Worm (Caenorhabditis elegans) whole organism, young adult: ENCODE measurements around the gene ttyh-1.

ENCODE experiments used
- F23B12.7 ChIP-seq: sonication (generic microtip); optimal IDR thresholded peaks from 2 replicates; lab custom pipeline; 2017; ENCODE audit warnings: missing genetic modification characterization, mild to moderate bottlenecking, missing compliant biosample characterization, antibody characterized with exemption, moderate library complexity; ENCODE audit not compliant: insufficient read depth
- F33H1.4 ChIP-seq: fragments of 200-800 bp; sonication (Bioruptor generic); IDR thresholded peaks from 2 replicates; pipeline ENCODE4 v1.3.6; 2022; ENCODE audit warnings: missing genetic modification reagents, missing genetic modification characterization, missing compliant biosample characterization
- F49E8.2 ChIP-seq: sonication (generic microtip); optimal IDR thresholded peaks from 3 replicates; lab custom pipeline; 2017; ENCODE audit warnings: missing genetic modification characterization, mild to moderate bottlenecking, missing compliant biosample characterization, antibody characterized with exemption, moderate library complexity; ENCODE audit not compliant: insufficient read depth
- F52B5.7 ChIP-seq: sonication (generic microtip); optimal IDR thresholded peaks from 2 replicates; lab custom pipeline; 2016; ENCODE audit warnings: mild to moderate bottlenecking, missing genetic modification characterization, missing compliant biosample characterization
- F57C9.4 ChIP-seq: sonication (generic microtip); optimal IDR thresholded peaks from 2 replicates; lab custom pipeline; 2017; ENCODE audit warnings: mild to moderate bottlenecking, missing genetic modification characterization, missing compliant biosample characterization
- ets-4 ChIP-seq: fragments of 200-800 bp; sonication (Bioruptor generic); optimal IDR thresholded peaks from 2 replicates; lab custom pipeline; 2018; ENCODE audit warnings: mild to moderate bottlenecking, missing genetic modification characterization, missing compliant biosample characterization
- fkh-3 ChIP-seq: sonication (generic microtip); optimal IDR thresholded peaks from 2 replicates; lab custom pipeline; 2016; ENCODE audit warnings: mild to moderate bottlenecking, missing genetic modification characterization, missing compliant biosample characterization
- lin-54 ChIP-seq: fragments of 200-800 bp; sonication (Bioruptor generic); optimal IDR thresholded peaks from 2 replicates; lab custom pipeline; 2018; ENCODE audit warnings: mild to moderate bottlenecking, missing genetic modification characterization, missing compliant biosample characterization
- mel-28 ChIP-seq: sonication (generic microtip); optimal IDR thresholded peaks from 2 replicates; lab custom pipeline; 2016; ENCODE audit warnings: borderline replicate concordance, mild to moderate bottlenecking, missing genetic modification characterization, missing compliant biosample characterization
- tbx-9 ChIP-seq: sonication (generic microtip); optimal IDR thresholded peaks from 2 replicates; lab custom pipeline; 2016; ENCODE audit warnings: borderline replicate concordance, missing genetic modification characterization, inconsistent platforms, missing compliant biosample characterization
- unc-62 ChIP-seq: fragments of 150-350 bp; optimal IDR thresholded peaks from 2 replicates; lab custom pipeline; 2014; ENCODE audit warnings: missing biosample characterization, missing genetic modification reagents, missing genetic modification characterization
- zfh-2 ChIP-seq: fragments of 200-800 bp; sonication (Bioruptor generic); conservative IDR thresholded peaks from 2 replicates; pipeline ENCODE4 v1.3.6; 2022; ENCODE audit warnings: missing genetic modification reagents, missing genetic modification characterization, missing compliant biosample characterization

ce11 chrX:11400467-11401184 lies 32.1 kb downstream of the ttyh-1 start:
- no peak for TF ChIP-seq tbx-9 (tag; lab: Kevin White, UChicago)
- no peak for TF ChIP-seq mel-28
- TF ChIP-seq F52B5.7 (tag; lab: Kevin White, UChicago), result no peak
- TF ChIP-seq F33H1.4, result no peak
- no peak for TF ChIP-seq F23B12.7 (tag; lab: Kevin White, UChicago)
- TF ChIP-seq unc-62 (GFP tag; lab: Kevin White, UChicago), result no peak
- TF ChIP-seq F57C9.4 (tag; lab: Kevin White, UChicago), result no peak
- no peak for TF ChIP-seq F49E8.2
- TF ChIP-seq zfh-2 (GFP tag; lab: Robert Waterston, UW), result no peak
- no peak for TF ChIP-seq ets-4
- no peak for TF ChIP-seq fkh-3
- no peak for TF ChIP-seq lin-54
